Worm (Caenorhabditis elegans): ENCODE data around the gene vps-41.

vps-41 gene

ce11 chrX:5262033-5262432 lies 21.6 kb upstream of the vps-41 start:
- no peak for TF ChIP-seq C04F5.9 (tag; optimal IDR thresholded peaks at IDR 0.05)
- TF ChIP-seq tlp-1 (tag; optimal IDR thresholded peaks at IDR 0.05) = peak; percentile 6
- no peak for TF ChIP-seq mep-1 (tag; optimal IDR thresholded peaks at IDR 0.05)
- TF ChIP-seq ces-1 (GFP tag; optimal IDR thresholded peaks at IDR 0.05) = no peak
- no peak for TF ChIP-seq unc-30 (tag; optimal IDR thresholded peaks at IDR 0.05)
- TF ChIP-seq elt-2 (tag; optimal IDR thresholded peaks at IDR 0.05) = peak; percentile 31

- TF ChIP-seq isw-1 (GFP tag; IDR thresholded peaks at IDR 0.05) (no peak), dsc-1 (tag; optimal IDR thresholded peaks at IDR 0.05) (peak; percentile 9), irx-1 (tag; optimal IDR thresholded peaks at IDR 0.05) (no peak), hpl-2 (GFP tag; optimal IDR thresholded peaks at IDR 0.05) (no peak), unc-86 (tag; optimal IDR thresholded peaks at IDR 0.05) (no peak), nhr-12 (tag; optimal IDR thresholded peaks at IDR 0.05) (no peak), unc-62 (GFP tag; optimal IDR thresholded peaks at IDR 0.05) (no peak)
Observed at ce11 chrX:5263585-5263984, 20.0 kb upstream of the vps-41 start.

- TF ChIP-seq nhr-47 (tag; optimal IDR thresholded peaks at IDR 0.05) (no peak), dsc-1 (tag; optimal IDR thresholded peaks at IDR 0.05) (no peak), nhr-28 (tag; optimal IDR thresholded peaks at IDR 0.05) (no peak), nhr-77 (tag; optimal IDR thresholded peaks at IDR 0.05) (no peak), ceh-88 (GFP tag; IDR thresholded peaks at IDR 0.05) (no peak), elt-3 (tag; optimal IDR thresholded peaks at IDR 0.05) (no peak), fkh-8 (tag; optimal IDR thresholded peaks at IDR 0.05) (no peak), aha-1 (tag; optimal IDR thresholded peaks at IDR 0.05) (no peak), unc-86 (tag; optimal IDR thresholded peaks at IDR 0.05) (no peak), nhr-20 (tag; optimal IDR thresholded peaks at IDR 0.05) (no peak), ceh-90 (tag; optimal IDR thresholded peaks at IDR 0.05) (no peak), skn-1 (tag; optimal IDR thresholded peaks at IDR 0.05) (no peak), unc-98 (GFP tag; IDR thresholded peaks at IDR 0.05) (no peak)
Observed at ce11 chrX:5264026-5264425, 19.6 kb upstream of the vps-41 start, which contains the start of gene Y34B4A.4. Gene Y34B4A.4 (plus strand): TSS chrX:5264326.

ce11 chrX:5265356-5265755 lies 18.3 kb upstream of the vps-41 start:
- TF ChIP-seq mab-9 (GFP tag; IDR thresholded peaks at IDR 0.05) (no peak), C04F5.9 (tag; optimal IDR thresholded peaks at IDR 0.05) (no peak), nhr-28 (tag; optimal IDR thresholded peaks at IDR 0.05) (no peak), C34B4.2 (tag; optimal IDR thresholded peaks at IDR 0.05) (no peak), unc-98 (GFP tag; IDR thresholded peaks at IDR 0.05) (no peak), nhr-237 (tag; optimal IDR thresholded peaks at IDR 0.05) (no peak), snpc-4 (tag; optimal IDR thresholded peaks at IDR 0.05) (no peak), ama-1 (optimal IDR thresholded peaks at IDR 0.05) (no peak), hpl-2 (GFP tag; optimal IDR thresholded peaks at IDR 0.05) (no peak), C16A3.4 (tag; optimal IDR thresholded peaks at IDR 0.05) (no peak), lsy-2 (tag; optimal IDR thresholded peaks at IDR 0.05) (no peak)

- TF ChIP-seq ceh-90 (tag; optimal IDR thresholded peaks at IDR 0.05) (no peak), elt-3 (tag; optimal IDR thresholded peaks at IDR 0.05) (peak in 1 of 6 experiments; percentile 2)
Observed at ce11 chrX:5268062-5268461, 15.6 kb upstream of the vps-41 start.

- no peak for TF ChIP-seq efl-1 (optimal IDR thresholded peaks at IDR 0.05)
- TF ChIP-seq efl-1 (GFP tag; optimal IDR thresholded peaks at IDR 0.05 in 1 of 2) = no peak
- peak; percentile 37 for TF ChIP-seq elt-2 (tag; optimal IDR thresholded peaks at IDR 0.05)
- no peak for TF ChIP-seq sup-37 (GFP tag; optimal IDR thresholded peaks at IDR 0.05)
Observed at ce11 chrX:5269359-5269758, 14.3 kb upstream of the vps-41 start.
